Worm (Caenorhabditis elegans) whole organism, late embryonic: Measurements from ENCODE around the gene srd-51.
A peak's percentile ranks its signal among the peaks of the same experiment; 100 is the strongest.

Experiments used
- C38D4.7 ChIP-seq: fragments of 200-800 bp; sonication (Bioruptor generic); optimal IDR thresholded peaks from 2 replicates; lab custom pipeline; 2018; ENCODE audit warnings: mild to moderate bottlenecking, missing genetic modification characterization, moderate library complexity, missing compliant biosample characterization
- K02D7.2 ChIP-seq: sonication (generic microtip); optimal IDR thresholded peaks from 2 replicates; lab custom pipeline; 2017; ENCODE audit warnings: mild to moderate bottlenecking, missing genetic modification characterization, missing compliant biosample characterization
- T23F11.4 ChIP-seq: fragments of 200-800 bp; sonication (Bioruptor generic); optimal IDR thresholded peaks from 2 replicates; lab custom pipeline; 2018; ENCODE audit warnings: mild to moderate bottlenecking, missing genetic modification characterization, missing compliant biosample characterization
- ahr-1 ChIP-seq: sonication (generic microtip); optimal IDR thresholded peaks from 2 replicates; lab custom pipeline; 2016; ENCODE audit warnings: missing genetic modification characterization, missing compliant biosample characterization
- ama-1 ChIP-seq: fragments of 150-350 bp; optimal IDR thresholded peaks from 2 replicates; lab custom pipeline; 2014
- ceh-18 ChIP-seq: sonication (generic microtip); optimal IDR thresholded peaks from 2 replicates; lab custom pipeline; 2016; ENCODE audit warnings: missing genetic modification characterization, missing compliant biosample characterization
- ceh-2 ChIP-seq: sonication (generic microtip); optimal IDR thresholded peaks from 2 replicates; lab custom pipeline; 2016; ENCODE audit warnings: missing genotype, missing genetic modification characterization, missing compliant biosample characterization
- ceh-22 ChIP-seq: sonication (generic microtip); optimal IDR thresholded peaks from 2 replicates; lab custom pipeline; 2017; ENCODE audit warnings: missing biosample characterization, missing genetic modification characterization
- ceh-24 ChIP-seq: sonication (generic microtip); optimal IDR thresholded peaks from 2 replicates; lab custom pipeline; 2016; ENCODE audit warnings: mild to moderate bottlenecking, missing genetic modification characterization, missing compliant biosample characterization
- ceh-30 ChIP-seq: fragments of 150-350 bp; optimal IDR thresholded peaks from 2 replicates; lab custom pipeline; 2014; ENCODE audit warnings: missing biosample characterization, missing genetic modification characterization
- ceh-31 ChIP-seq: sonication (generic microtip); optimal IDR thresholded peaks from 2 replicates; lab custom pipeline; 2016; ENCODE audit warnings: missing genetic modification characterization, missing compliant biosample characterization
- ceh-34 ChIP-seq: sonication (generic microtip); optimal IDR thresholded peaks from 2 replicates; lab custom pipeline; 2016; ENCODE audit warnings: mild to moderate bottlenecking, missing genetic modification characterization, missing compliant biosample characterization
- ceh-45 ChIP-seq: fragments of 200-800 bp; sonication (Bioruptor generic); IDR thresholded peaks from 2 replicates; pipeline ENCODE4 v1.3.6; 2022; ENCODE audit warnings: missing genetic modification reagents, missing genetic modification characterization, missing compliant biosample characterization
- ceh-48 ChIP-seq: sonication (generic microtip); optimal IDR thresholded peaks from 2 replicates; lab custom pipeline; 2016; ENCODE audit warnings: missing genetic modification characterization, inconsistent platforms, missing compliant biosample characterization
- ceh-6 ChIP-seq: fragments of 200-800 bp; sonication (Bioruptor generic); optimal IDR thresholded peaks from 2 replicates; lab custom pipeline; 2018; ENCODE audit warnings: mild to moderate bottlenecking, missing genetic modification characterization, missing compliant biosample characterization
- ceh-9 ChIP-seq: sonication (generic microtip); optimal IDR thresholded peaks from 2 replicates; lab custom pipeline; 2016; ENCODE audit warnings: mild to moderate bottlenecking, missing genetic modification characterization, inconsistent platforms, missing compliant biosample characterization
- che-1 ChIP-seq: sonication (generic microtip); optimal IDR thresholded peaks from 2 replicates; lab custom pipeline; 2016; ENCODE audit warnings: mild to moderate bottlenecking, missing genetic modification characterization, missing compliant biosample characterization
- dve-1 ChIP-seq: sonication (generic microtip); optimal IDR thresholded peaks from 2 replicates; lab custom pipeline; 2017; ENCODE audit warnings: antibody characterized with exemption, mild to moderate bottlenecking, missing genetic modification characterization, missing compliant biosample characterization
- ets-4 ChIP-seq: sonication (generic microtip); optimal IDR thresholded peaks from 2 replicates; lab custom pipeline; 2016; ENCODE audit warnings: missing genetic modification characterization, missing compliant biosample characterization
- eyg-1 ChIP-seq: sonication (generic microtip); optimal IDR thresholded peaks from 2 replicates; lab custom pipeline; 2016; ENCODE audit warnings: missing genotype, missing genetic modification characterization, missing compliant biosample characterization
- fkh-6 ChIP-seq: sonication (generic microtip); optimal IDR thresholded peaks from 2 replicates; lab custom pipeline; 2016; ENCODE audit warnings: missing genetic modification characterization, missing compliant biosample characterization
- gmeb-2 ChIP-seq: sonication (generic microtip); optimal IDR thresholded peaks from 2 replicates; lab custom pipeline; 2016; ENCODE audit warnings: missing genetic modification characterization, inconsistent platforms, missing compliant biosample characterization
- hlh-13 ChIP-seq: fragments of 200-800 bp; sonication (Bioruptor generic); optimal IDR thresholded peaks from 2 replicates; lab custom pipeline; 2018; ENCODE audit warnings: mild to moderate bottlenecking, missing genetic modification characterization, missing compliant biosample characterization
- hlh-6 ChIP-seq: sonication (generic microtip); optimal IDR thresholded peaks from 2 replicates; lab custom pipeline; 2016; ENCODE audit warnings: missing genotype, missing genetic modification characterization, missing compliant biosample characterization
- lim-6 ChIP-seq: sonication (generic microtip); optimal IDR thresholded peaks from 2 replicates; lab custom pipeline; 2016; ENCODE audit warnings: missing genetic modification characterization, missing compliant biosample characterization
- lin-11 ChIP-seq: fragments of 200-800 bp; sonication (Bioruptor generic); optimal IDR thresholded peaks from 2 replicates; lab custom pipeline; 2018; ENCODE audit warnings: mild to moderate bottlenecking, missing genetic modification characterization, missing compliant biosample characterization
- mec-3 ChIP-seq: sonication (generic microtip); optimal IDR thresholded peaks from 2 replicates; lab custom pipeline; 2016; ENCODE audit warnings: borderline replicate concordance, missing genetic modification characterization, missing compliant biosample characterization
- nhr-11 ChIP-seq: fragments of 150-350 bp; optimal IDR thresholded peaks from 2 replicates; lab custom pipeline; 2014; ENCODE audit warnings: missing biosample characterization, missing genetic modification characterization
- nhr-232 ChIP-seq: sonication (generic microtip); optimal IDR thresholded peaks from 2 replicates; lab custom pipeline; 2016; ENCODE audit warnings: missing genetic modification characterization, missing compliant biosample characterization
- npax-4 ChIP-seq: sonication (generic microtip); optimal IDR thresholded peaks from 2 replicates; lab custom pipeline; 2016; ENCODE audit warnings: missing genetic modification characterization, missing compliant biosample characterization
- odd-2 ChIP-seq: sonication (generic microtip); optimal IDR thresholded peaks from 2 replicates; lab custom pipeline; 2017; ENCODE audit warnings: antibody characterized with exemption, mild to moderate bottlenecking, missing genetic modification characterization, missing compliant biosample characterization
- pat-9 ChIP-seq: fragments of 200-800 bp; sonication (Bioruptor generic); optimal IDR thresholded peaks from 2 replicates; lab custom pipeline; 2018; ENCODE audit warnings: mild to moderate bottlenecking, missing genetic modification characterization, moderate library complexity, missing compliant biosample characterization
- pha-2 ChIP-seq: sonication (generic microtip); optimal IDR thresholded peaks from 2 replicates; lab custom pipeline; 2017; ENCODE audit warnings: mild to moderate bottlenecking, missing genetic modification characterization, missing compliant biosample characterization
- pha-4 ChIP-seq: fragments of 150-350 bp; optimal IDR thresholded peaks from 2 replicates; lab custom pipeline; 2018; ENCODE audit warnings: missing biosample characterization, missing genetic modification reagents, missing genetic modification characterization
- pqm-1 ChIP-seq: sonication (generic microtip); optimal IDR thresholded peaks from 2 replicates; lab custom pipeline; 2016; ENCODE audit warnings: missing genetic modification characterization, missing compliant biosample characterization
- rnt-1 ChIP-seq: sonication (generic microtip); optimal IDR thresholded peaks from 2 replicates; lab custom pipeline; 2016; ENCODE audit warnings: missing genetic modification characterization, missing compliant biosample characterization
- sox-2 ChIP-seq: fragments of 200-800 bp; sonication (Bioruptor generic); IDR thresholded peaks from 2 replicates; pipeline ENCODE4 v1.3.6; 2022; ENCODE audit warnings: missing genetic modification reagents, missing genetic modification characterization, missing compliant biosample characterization
- sox-4 ChIP-seq: sonication (generic microtip); optimal IDR thresholded peaks from 2 replicates; lab custom pipeline; 2017; ENCODE audit warnings: mild to moderate bottlenecking, missing genetic modification characterization, inconsistent platforms, missing compliant biosample characterization
- tbx-2 ChIP-seq: sonication (generic microtip); optimal IDR thresholded peaks from 2 replicates; lab custom pipeline; 2016; ENCODE audit warnings: missing genetic modification characterization, missing compliant biosample characterization
- ttx-3 ChIP-seq: sonication (generic microtip); optimal IDR thresholded peaks from 2 replicates; lab custom pipeline; 2016; ENCODE audit warnings: missing genetic modification reagents, missing genetic modification characterization, missing compliant biosample characterization
- unc-3 ChIP-seq, 2 experiments: fragments of 200-800 bp in 1 of 2; sonication (Bioruptor generic) in 1 of 2; sonication (generic microtip) in 1 of 2; conservative IDR thresholded peaks in 1 of 2; optimal IDR thresholded peaks in 1 of 2; 2 replicates each; pipeline versions ENCODE4 v1.3.6 to Lab custom; 2016 to 2022; ENCODE audit warnings: missing compliant biosample characterization in 2 of 2, missing genetic modification characterization in 2 of 2, missing genetic modification reagents in 1 of 2
- unc-42 ChIP-seq: sonication (generic microtip); optimal IDR thresholded peaks from 2 replicates; lab custom pipeline; 2016; ENCODE audit warnings: missing genotype, missing genetic modification characterization, missing compliant biosample characterization
- unc-86 ChIP-seq: sonication (generic microtip); optimal IDR thresholded peaks from 2 replicates; lab custom pipeline; 2016; ENCODE audit warnings: missing genetic modification characterization, missing compliant biosample characterization
- ztf-16 ChIP-seq: sonication (generic microtip); optimal IDR thresholded peaks from 2 replicates; lab custom pipeline; 2017; ENCODE audit warnings: missing genetic modification characterization, missing compliant biosample characterization

srd-51 gene

DNA sequence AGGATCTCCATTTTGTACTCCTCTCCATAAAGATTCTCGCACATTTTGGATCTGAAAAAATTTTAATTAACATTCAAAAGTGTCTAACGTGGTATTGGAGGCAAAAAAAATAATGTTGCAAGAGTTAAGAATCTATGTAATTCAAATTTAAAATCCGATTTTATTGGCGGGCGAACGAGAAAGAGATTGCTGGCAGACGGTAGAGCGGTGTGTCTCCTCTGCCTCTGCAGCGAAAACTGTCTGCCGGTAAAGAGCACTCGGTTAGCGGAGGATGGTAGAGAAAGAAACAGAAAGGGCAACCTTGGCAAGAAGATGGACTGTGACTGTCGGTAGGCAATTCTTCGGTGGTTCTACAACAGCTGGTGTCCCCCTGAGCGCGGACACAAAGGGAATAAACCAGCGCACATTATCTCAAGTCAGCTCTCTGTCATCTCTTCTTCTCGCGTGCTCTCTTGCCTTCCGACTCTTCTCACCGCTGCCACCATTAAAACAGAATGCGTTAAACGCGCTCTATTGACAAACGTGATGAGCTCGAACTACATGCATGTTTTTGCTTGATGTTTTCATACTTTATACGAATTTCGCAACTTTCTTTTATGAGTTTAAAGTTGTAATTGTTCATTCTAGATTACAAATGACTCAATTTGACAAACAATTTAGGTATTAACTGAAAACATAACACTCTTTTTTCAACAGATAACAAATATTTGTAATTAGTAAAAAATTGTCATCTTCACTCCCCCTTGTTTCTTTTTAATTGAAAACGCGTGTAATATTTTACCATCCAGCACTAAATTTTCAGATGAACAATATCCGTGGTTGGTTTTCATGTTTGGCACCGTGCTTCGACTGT, 34.4 kb upstream of the srd-51 start, which contains the start of the genes cdk-4 and F18H3.1 (continued):
- TF ChIP-seq npax-4 (tag; lab: Kevin White, UChicago) (no peak), ceh-6 (no peak), ceh-18 (tag; lab: Kevin White, UChicago) (no peak), pha-4 (tag; lab: Kevin White, UChicago) (no peak), ama-1 (no peak), odd-2 (tag; lab: Kevin White, UChicago) (no peak), ceh-22 (tag; lab: Kevin White, UChicago) (peak; percentile 4), dve-1 (tag; lab: Kevin White, UChicago) (no peak), T23F11.4 (GFP tag; lab: Kevin White, UChicago) (no peak), hlh-13 (GFP tag; lab: Kevin White, UChicago) (no peak), ztf-16 (tag; lab: Kevin White, UChicago) (no peak), mec-3 (tag; lab: Kevin White, UChicago) (no peak), rnt-1 (no peak), ceh-34 (tag; lab: Kevin White, UChicago) (peak; percentile 4), ceh-24 (tag; lab: Kevin White, UChicago) (no peak), pqm-1 (no peak), ceh-45 (GFP tag; lab: Robert Waterston, UW) (no peak), che-1 (tag; lab: Kevin White, UChicago) (no peak), pha-2 (tag; lab: Kevin White, UChicago) (no peak), K02D7.2 (tag; lab: Kevin White, UChicago) (no peak), nhr-232 (tag; lab: Kevin White, UChicago) (no peak), fkh-6 (tag; lab: Kevin White, UChicago) (no peak), ceh-48 (no peak), eyg-1 (tag; lab: Kevin White, UChicago) (no peak), ahr-1 (tag; lab: Kevin White, UChicago) (no peak), ttx-3 (tag; lab: Kevin White, UChicago) (no peak), unc-42 (tag; lab: Kevin White, UChicago) (peak; percentile 16), ceh-2 (tag; lab: Kevin White, UChicago) (no peak), C38D4.7 (GFP tag; lab: Kevin White, UChicago) (no peak), unc-3 (GFP tag; conservative IDR thresholded peaks at IDR 0.05; lab: Robert Waterston, UW) (no peak), unc-3 (tag; optimal IDR thresholded peaks at IDR 0.05; lab: Kevin White, UChicago) (no peak), ceh-31 (tag; lab: Kevin White, UChicago) (peak; percentile 66), sox-4 (tag; lab: Kevin White, UChicago) (no peak), ceh-30 (no peak), hlh-6 (tag; lab: Kevin White, UChicago) (no peak), unc-86 (tag; lab: Kevin White, UChicago) (no peak), tbx-2 (peak; percentile 73), lin-11 (tag; lab: Kevin White, UChicago) (no peak), nhr-11 (tag; lab: Kevin White, UChicago) (no peak), sox-2 (GFP tag; lab: Robert Waterston, UW) (peak; percentile 39), ceh-9 (no peak), pat-9 (tag; lab: Kevin White, UChicago) (no peak), ets-4 (tag; lab: Kevin White, UChicago) (no peak), gmeb-2 (no peak), lim-6 (tag; lab: Kevin White, UChicago) (no peak)
